Worm (Caenorhabditis elegans) whole organism, late embryonic: Measurements from ENCODE around the gene K07F5.15.

Source experiments
- ama-1 ChIP-seq: fragments of 150-350 bp; optimal IDR thresholded peaks from 2 replicates; lab custom pipeline; 2014
- hlh-8 ChIP-seq: sonication (generic microtip); optimal IDR thresholded peaks from 2 replicates; lab custom pipeline; 2016; ENCODE audit warnings: missing genotype, missing genetic modification characterization, missing compliant biosample characterization
- pag-3 ChIP-seq: sonication (generic microtip); optimal IDR thresholded peaks from 2 replicates; lab custom pipeline; 2016; ENCODE audit warnings: missing compliant biosample characterization, missing genetic modification characterization, borderline replicate concordance
- pros-1 ChIP-seq: fragments of 150-350 bp; optimal IDR thresholded peaks from 2 replicates; lab custom pipeline; 2014; ENCODE audit warnings: missing biosample characterization, missing genetic modification reagents, missing genetic modification characterization
- sox-4 ChIP-seq: sonication (generic microtip); optimal IDR thresholded peaks from 2 replicates; lab custom pipeline; 2017; ENCODE audit warnings: mild to moderate bottlenecking, missing genetic modification characterization, inconsistent platforms, missing compliant biosample characterization
- ztf-16 ChIP-seq: sonication (generic microtip); optimal IDR thresholded peaks from 2 replicates; lab custom pipeline; 2017; ENCODE audit warnings: missing genetic modification characterization, missing compliant biosample characterization

DNA sequence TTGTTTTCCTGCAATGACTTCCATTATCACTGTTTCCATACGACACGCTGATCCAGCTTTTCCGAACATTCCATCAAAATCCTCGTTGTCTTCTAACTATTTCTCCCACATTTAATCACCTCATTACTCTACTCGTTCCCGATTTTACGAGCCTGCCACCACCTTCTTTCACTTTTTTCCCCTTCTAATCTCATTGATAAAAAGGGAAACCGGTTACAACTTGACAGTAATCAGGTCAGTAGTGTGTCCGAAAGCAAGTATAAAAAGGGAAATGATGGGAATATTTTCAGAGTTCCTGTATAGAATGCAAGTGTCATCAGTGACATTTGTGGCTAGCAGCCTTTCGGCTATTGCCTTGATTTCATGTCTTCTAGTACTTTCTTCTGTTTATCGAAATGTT lies 43.3 kb upstream of the K07F5.15 start, which contains the start of gene col-123:
- TF ChIP-seq hlh-8 (tag; lab: Kevin White, UChicago) (no peak), pag-3 (no peak), ama-1 (lab: Kevin White, UChicago) (no peak), ztf-16 (tag; lab: Kevin White, UChicago) (no peak), sox-4 (tag; lab: Kevin White, UChicago) (no peak), pros-1 (no peak)
